Worm (Caenorhabditis elegans): ENCODE measurements around the gene tag-325.

The tag-325 gene

ce11 chrIII:4852025-4852424 is 55.4 kb downstream of the tag-325 start, which contains the start of gene ced-4:
ced-4 (plus strand) TSS chrIII:4852325.
- TF ChIP-seq R02D3.7 (tag; optimal IDR thresholded peaks at IDR 0.05) (no peak), fos-1 (tag; optimal IDR thresholded peaks at IDR 0.05) (no peak)

All from whole organism, L3 larva.